Fruit fly (Drosophila melanogaster) whole organism, embryonic: ENCODE measurements around the gene Shc.
A peak's percentile ranks its signal among the peaks of the same experiment; 100 is the strongest.

Experiments used
- B-H1 ChIP-seq: fragments of 200-800 bp; sonication (Bioruptor generic); IDR thresholded peaks from 3 replicates; pipeline ENCODE4 v1.3.6; 2022; ENCODE audit warnings: missing biosample characterization, missing genetic modification characterization
- Bdp1 ChIP-seq: fragments of 200-800 bp; sonication (Bioruptor generic); optimal IDR thresholded peaks from 3 replicates; lab custom pipeline; 2016; ENCODE audit warnings: missing biosample characterization, missing genetic modification characterization
- CG10209 ChIP-seq: fragments of 200-800 bp; sonication (Bioruptor generic); optimal IDR thresholded peaks from 3 replicates; lab custom pipeline; 2017; ENCODE audit warnings: missing biosample characterization, mild to moderate bottlenecking, missing genetic modification characterization, missing genetic modification reagents
- CG10274 ChIP-seq: fragments of 200-800 bp; sonication (Bioruptor generic); optimal IDR thresholded peaks from 3 replicates; lab custom pipeline; 2017; ENCODE audit warnings: missing biosample characterization, mild to moderate bottlenecking, missing genetic modification characterization
- CG10959 ChIP-seq: fragments of 200-800 bp; sonication (Bioruptor generic); IDR thresholded peaks from 2 replicates; pipeline ENCODE4 v1.3.6; 2022; ENCODE audit warnings: missing biosample characterization, missing genetic modification characterization
- CG11456 ChIP-seq: fragments of 200-800 bp; sonication (Bioruptor generic); IDR thresholded peaks from 3 replicates; pipeline ENCODE4 v1.3.6; 2022; ENCODE audit warnings: missing biosample characterization, missing genetic modification characterization
- CG11695 ChIP-seq: fragments of 200-800 bp; sonication (Bioruptor generic); IDR thresholded peaks from 3 replicates; pipeline ENCODE4 v1.3.6; 2022; ENCODE audit warnings: missing biosample characterization, missing genetic modification characterization
- CG14014 ChIP-seq: fragments of 200-800 bp; sonication (Bioruptor generic); IDR thresholded peaks from 2 replicates; pipeline ENCODE4 v1.3.6; 2022; ENCODE audit warnings: missing biosample characterization, missing genetic modification characterization
- CG15011 ChIP-seq: fragments of 200-800 bp; sonication (Bioruptor generic); optimal IDR thresholded peaks from 3 replicates; lab custom pipeline; 2018; ENCODE audit warnings: missing biosample characterization, mild to moderate bottlenecking, missing genetic modification characterization
- CG16779 ChIP-seq: fragments of 200-800 bp; sonication (Bioruptor generic); IDR thresholded peaks from 2 replicates; pipeline ENCODE4 v1.3.6; 2022; ENCODE audit warnings: missing biosample characterization, missing genetic modification characterization
- CG16863 ChIP-seq: fragments of 200-800 bp; sonication (Bioruptor generic); optimal IDR thresholded peaks from 3 replicates; lab custom pipeline; 2016; ENCODE audit warnings: missing biosample characterization, missing genetic modification characterization
- CG17186 ChIP-seq: fragments of 200-800 bp; sonication (Bioruptor generic); optimal IDR thresholded peaks from 3 replicates; lab custom pipeline; 2017; ENCODE audit warnings: missing biosample characterization, missing genetic modification reagents, missing genetic modification characterization
- CG1792 ChIP-seq: fragments of 200-800 bp; sonication (Bioruptor generic); optimal IDR thresholded peaks from 2 replicates; lab custom pipeline; 2016; ENCODE audit warnings: missing biosample characterization, missing genetic modification characterization
- CG1832 ChIP-seq: fragments of 200-800 bp; sonication (Bioruptor generic); optimal IDR thresholded peaks from 2 replicates; lab custom pipeline; 2017; ENCODE audit warnings: missing biosample characterization, mild to moderate bottlenecking, missing genetic modification characterization, inconsistent platforms
- CG3163 ChIP-seq: fragments of 200-800 bp; sonication (Bioruptor generic); optimal IDR thresholded peaks from 3 replicates; lab custom pipeline; 2016; ENCODE audit warnings: missing biosample characterization, missing genetic modification characterization
- CG33557 ChIP-seq: fragments of 200-800 bp; sonication (Bioruptor generic); optimal IDR thresholded peaks from 2 replicates; lab custom pipeline; 2019; ENCODE audit warnings: missing biosample characterization, mild to moderate bottlenecking, missing genetic modification characterization, moderate library complexity
- CG43689 ChIP-seq: fragments of 200-800 bp; sonication (Bioruptor generic); IDR thresholded peaks from 2 replicates; pipeline ENCODE4 v1.3.6; 2022; ENCODE audit warnings: missing biosample characterization, missing genetic modification characterization
- CG4617 ChIP-seq: fragments of 200-800 bp; sonication (Bioruptor generic); optimal IDR thresholded peaks from 3 replicates; lab custom pipeline; 2016; ENCODE audit warnings: missing biosample characterization, missing genetic modification characterization, borderline replicate concordance
- CG8478 ChIP-seq: fragments of >200 bp; optimal IDR thresholded peaks from 2 replicates; lab custom pipeline; 2018
- CG9876 ChIP-seq: fragments of 200-800 bp; sonication (Bioruptor generic); optimal IDR thresholded peaks from 2 replicates; lab custom pipeline; 2016; ENCODE audit warnings: missing biosample characterization, missing genetic modification characterization
- Dfd ChIP-seq, 2 experiments: fragments of >200 bp; optimal IDR thresholded peaks; 2 replicates each; lab custom pipeline; 2017; ENCODE audit warnings: missing biosample characterization in 2 of 2, missing genetic modification characterization in 2 of 2
- Dref ChIP-seq: fragments of 200-800 bp; sonication (Bioruptor generic); IDR thresholded peaks from 2 replicates; pipeline ENCODE4 v1.3.6; 2022; ENCODE audit warnings: missing biosample characterization, missing genetic modification characterization
- Elba2 ChIP-seq: fragments of 200-800 bp; sonication (Bioruptor generic); optimal IDR thresholded peaks from 3 replicates; lab custom pipeline; 2016; ENCODE audit warnings: missing biosample characterization, missing genetic modification characterization
- Hr78 ChIP-seq, 2 experiments: fragments of 200-800 bp in 1 of 2; fragments of >200 bp in 1 of 2; sonication (Bioruptor generic) in 1 of 2; optimal IDR thresholded peaks; 2 replicates each; lab custom pipeline; 2017 to 2019; ENCODE audit warnings: missing biosample characterization in 2 of 2, missing genetic modification characterization in 2 of 2, mild to moderate bottlenecking in 1 of 2, moderate library complexity in 1 of 2
- MESR4 ChIP-seq: fragments of 200-800 bp; sonication (Bioruptor generic); optimal IDR thresholded peaks from 2 replicates; lab custom pipeline; 2018; ENCODE audit warnings: missing biosample characterization, mild to moderate bottlenecking, missing genetic modification characterization, moderate library complexity
- Med ChIP-seq: fragments of 200-800 bp; sonication (Bioruptor generic); peaks from one replicate; lab custom pipeline; 2016; ENCODE audit warnings: missing biosample characterization, missing genetic modification characterization, mild to moderate bottlenecking, inconsistent platforms, moderate library complexity
- NC2α ChIP-seq: fragments of 200-800 bp; sonication (Bioruptor generic); optimal IDR thresholded peaks from 2 replicates; lab custom pipeline; 2016; ENCODE audit warnings: missing biosample characterization, missing genetic modification characterization
- Ssrp ChIP-seq: fragments of 200-800 bp; sonication (Bioruptor generic); optimal IDR thresholded peaks from 2 replicates; lab custom pipeline; 2018; ENCODE audit warnings: missing biosample characterization, mild to moderate bottlenecking, missing genetic modification characterization, moderate library complexity
- Vsx1 ChIP-seq: fragments of 200-800 bp; sonication (Bioruptor generic); optimal IDR thresholded peaks from 2 replicates; lab custom pipeline; 2017; ENCODE audit warnings: missing biosample characterization, mild to moderate bottlenecking, missing genetic modification characterization, missing genetic modification reagents
- aop ChIP-seq: fragments of 200-800 bp; sonication (Bioruptor generic); IDR thresholded peaks from 2 replicates; pipeline ENCODE4 v1.3.6; 2022; ENCODE audit warnings: missing biosample characterization, missing genetic modification characterization
- ap ChIP-seq: fragments of 200-800 bp; sonication (Bioruptor generic); IDR thresholded peaks from 2 replicates; pipeline ENCODE4 v1.3.6; 2022; ENCODE audit warnings: missing biosample characterization, missing genetic modification characterization
- bbx ChIP-seq: fragments of 200-800 bp; sonication (Bioruptor generic); IDR thresholded peaks from 2 replicates; pipeline ENCODE4 v1.3.6; 2022; ENCODE audit warnings: missing biosample characterization, missing genetic modification characterization; ENCODE audit not compliant: partially characterized antibody
- bigmax ChIP-seq: fragments of 200-800 bp; sonication (Bioruptor generic); optimal IDR thresholded peaks from 2 replicates; lab custom pipeline; 2018; ENCODE audit warnings: missing biosample characterization, mild to moderate bottlenecking, missing genetic modification characterization
- chn ChIP-seq: fragments of 200-800 bp; sonication (Bioruptor generic); optimal IDR thresholded peaks from 2 replicates; lab custom pipeline; 2016; ENCODE audit warnings: missing biosample characterization, missing genetic modification characterization
- croc ChIP-seq: fragments of 200-800 bp; sonication (Bioruptor generic); conservative IDR thresholded peaks from 3 replicates; pipeline ENCODE4 v1.3.6; 2022; ENCODE audit warnings: missing biosample characterization, missing genetic modification characterization
- fd64A ChIP-seq: fragments of 200-800 bp; sonication (Bioruptor generic); optimal IDR thresholded peaks from 3 replicates; lab custom pipeline; 2018; ENCODE audit warnings: missing biosample characterization, mild to moderate bottlenecking, missing genetic modification characterization
- fd96Cb ChIP-seq: fragments of 200-800 bp; sonication (Bioruptor generic); optimal IDR thresholded peaks from 2 replicates; lab custom pipeline; 2018; ENCODE audit warnings: missing biosample characterization, mild to moderate bottlenecking, missing genetic modification characterization, moderate library complexity
- lola ChIP-seq, 3 experiments: fragments of >200 bp in 2 of 3; fragments of 200-800 bp in 1 of 3; sonication (Bioruptor generic) in 1 of 3; optimal IDR thresholded peaks; 2 replicates each; lab custom pipeline; 2017 to 2019; ENCODE audit warnings: missing biosample characterization in 3 of 3, missing genetic modification characterization in 3 of 3, mild to moderate bottlenecking in 1 of 3, moderate library complexity in 1 of 3
- lov ChIP-seq, 2 experiments: fragments of 200-800 bp in 1 of 2; fragments of >200 bp in 1 of 2; sonication (Bioruptor generic) in 1 of 2; IDR thresholded peaks in 1 of 2; optimal IDR thresholded peaks in 1 of 2; 2 replicates in 1 of 2; 3 replicates in 1 of 2; pipeline versions ENCODE4 v1.3.6 to Lab custom; 2017 to 2022; ENCODE audit warnings: missing biosample characterization in 1 of 2, missing genetic modification characterization in 1 of 2
- nerfin-2 ChIP-seq: fragments of 200-800 bp; sonication (Bioruptor generic); IDR thresholded peaks from 2 replicates; pipeline ENCODE4 v1.3.6; 2022; ENCODE audit warnings: missing biosample characterization, missing genetic modification characterization; ENCODE audit not compliant: partially characterized antibody
- onecut ChIP-seq: fragments of 200-800 bp; sonication (Bioruptor generic); IDR thresholded peaks from 2 replicates; pipeline ENCODE4 v1.3.6; 2022; ENCODE audit warnings: missing biosample characterization, missing genetic modification characterization
- pita ChIP-seq: fragments of 200-800 bp; sonication (Bioruptor generic); optimal IDR thresholded peaks from 2 replicates; lab custom pipeline; 2017; ENCODE audit warnings: missing biosample characterization, mild to moderate bottlenecking, missing genetic modification characterization
- row ChIP-seq: fragments of 200-800 bp; sonication (Bioruptor generic); IDR thresholded peaks from 3 replicates; pipeline ENCODE4 v1.3.6; 2022; ENCODE audit warnings: missing biosample characterization, missing genetic modification characterization
- run ChIP-seq: fragments of 200-800 bp; sonication (Bioruptor generic); optimal IDR thresholded peaks from 3 replicates; lab custom pipeline; 2018; ENCODE audit warnings: missing biosample characterization, mild to moderate bottlenecking, missing genetic modification characterization
- sisA ChIP-seq: fragments of 200-800 bp; sonication (Bioruptor generic); IDR thresholded peaks from 2 replicates; pipeline ENCODE4 v1.3.6; 2022; ENCODE audit warnings: missing biosample characterization, missing genetic modification characterization
- slbo ChIP-seq: fragments of 200-800 bp; sonication (Bioruptor generic); IDR thresholded peaks from 2 replicates; pipeline ENCODE4 v1.3.6; 2022; ENCODE audit warnings: missing biosample characterization, missing genetic modification characterization
- slp2 ChIP-seq: fragments of 200-800 bp; sonication (Bioruptor generic); optimal IDR thresholded peaks from 2 replicates; lab custom pipeline; 2016; ENCODE audit warnings: missing biosample characterization, missing genetic modification characterization
- toy ChIP-seq: fragments of 200-800 bp; sonication (Bioruptor generic); IDR thresholded peaks from 2 replicates; pipeline ENCODE4 v1.3.6; 2022; ENCODE audit warnings: missing biosample characterization, missing genetic modification characterization

Gene Shc

dm6 chr3L:9410030-9410589 lies 16.7 kb upstream of the Shc start (continued):
- TF ChIP-seq CG10274 (GFP tag; lab: Kevin White, UChicago) (no peak), MESR4 (GFP tag; lab: Kevin White, UChicago) (peak; percentile 26), pita (no peak), CG3163 (no peak), CG4617 (GFP tag; lab: Kevin White, UChicago) (no peak), nerfin-2 (GFP tag; lab: Robert Waterston, UW) (no peak), CG43689 (GFP tag; lab: Robert Waterston, UW) (no peak), Hr78 (GFP tag; optimal IDR thresholded peaks at IDR 0.05; lab: Kevin White, UChicago) (peak in 1 of 2 experiments; percentile 20), Ssrp (tag; lab: Kevin White, UChicago) (no peak), CG17186 (GFP tag; lab: Kevin White, UChicago) (no peak), CG9876 (no peak), CG10209 (GFP tag; lab: Kevin White, UChicago) (no peak), CG16863 (GFP tag; lab: Kevin White, UChicago) (no peak), slp2 (GFP tag; lab: Kevin White, UChicago) (no peak), bbx (GFP tag; lab: Robert Waterston, UW) (0 out of 2 replicates have a peak, but pooled peaks have one; percentile 5), CG1792 (GFP tag; lab: Kevin White, UChicago) (no peak), CG1832 (GFP tag; lab: Kevin White, UChicago) (peak; percentile 63), CG16779 (GFP tag; lab: Robert Waterston, UW) (0 out of 2 replicates have a peak, but pooled peaks have one; percentile 22), CG15011 (GFP tag; lab: Kevin White, UChicago) (no peak), fd96Cb (tag; lab: Kevin White, UChicago) (no peak), toy (no peak), ap (GFP tag; lab: Robert Waterston, UW) (no peak), CG11695 (no peak)
- TF ChIP-seq, all 482 proteins: peak for 12

- TF ChIP-seq Bdp1 (GFP tag; lab: Kevin White, UChicago) (peak; percentile 67), lov (optimal IDR thresholded peaks at IDR 0.05; lab: Kevin White, UChicago) (no peak), lov (GFP tag; IDR thresholded peaks at IDR 0.05; lab: Robert Waterston, UW) (peak; percentile 71; the same call in 2 of the 3 replicates), lola (GFP tag; optimal IDR thresholded peaks at IDR 0.05; lab: Kevin White, UChicago) (peak in 1 of 3 experiments; percentile 84), Elba2 (GFP tag; lab: Kevin White, UChicago) (peak; percentile 63), onecut (peak; percentile 81), slbo (peak; percentile 90), CG1832 (GFP tag; lab: Kevin White, UChicago) (no peak), fd64A (GFP tag; lab: Kevin White, UChicago) (no peak), CG14014 (GFP tag; lab: Robert Waterston, UW) (peak; percentile 82), row (GFP tag; lab: Robert Waterston, UW) (peak; percentile 95), bigmax (GFP tag; lab: Kevin White, UChicago) (peak; percentile 34), CG33557 (GFP tag; lab: Kevin White, UChicago) (peak; percentile 86), aop (no peak), Dfd (GFP tag; optimal IDR thresholded peaks at IDR 0.05; lab: Kevin White, UChicago) (no peak), Med (GFP tag; lab: Kevin White, UChicago) (peak; percentile 92), sisA (peak; percentile 82), CG8478 (no peak), NC2α (GFP tag; lab: Kevin White, UChicago) (no peak), run (tag; lab: Kevin White, UChicago) (peak; percentile 54), CG11456 (GFP tag; lab: Robert Waterston, UW) (peak; percentile 78; the same call in 2 of the 3 replicates), Dref (GFP tag; lab: Robert Waterston, UW) (peak; percentile 48), croc (GFP tag; lab: Robert Waterston, UW) (peak; percentile 73), Vsx1 (GFP tag; lab: Kevin White, UChicago) (no peak), B-H1 (GFP tag; lab: Robert Waterston, UW) (peak; percentile 63; the same call in 2 of the 3 replicates), CG10959 (GFP tag; lab: Robert Waterston, UW) (peak; percentile 70), chn (GFP tag; lab: Kevin White, UChicago) (peak; percentile 84)
Observed at dm6 chr3L:9410754-9411423, 15.9 kb upstream of the Shc start, which contains the start of the genes CG4022 and Cpsf5. CG4022 (minus strand) TSS chr3L:9410832. Cpsf5 (plus strand) TSS chr3L:9411038.
